Fruit fly (Drosophila melanogaster): ENCODE data around the gene Dab.

Dab gene

DNA sequence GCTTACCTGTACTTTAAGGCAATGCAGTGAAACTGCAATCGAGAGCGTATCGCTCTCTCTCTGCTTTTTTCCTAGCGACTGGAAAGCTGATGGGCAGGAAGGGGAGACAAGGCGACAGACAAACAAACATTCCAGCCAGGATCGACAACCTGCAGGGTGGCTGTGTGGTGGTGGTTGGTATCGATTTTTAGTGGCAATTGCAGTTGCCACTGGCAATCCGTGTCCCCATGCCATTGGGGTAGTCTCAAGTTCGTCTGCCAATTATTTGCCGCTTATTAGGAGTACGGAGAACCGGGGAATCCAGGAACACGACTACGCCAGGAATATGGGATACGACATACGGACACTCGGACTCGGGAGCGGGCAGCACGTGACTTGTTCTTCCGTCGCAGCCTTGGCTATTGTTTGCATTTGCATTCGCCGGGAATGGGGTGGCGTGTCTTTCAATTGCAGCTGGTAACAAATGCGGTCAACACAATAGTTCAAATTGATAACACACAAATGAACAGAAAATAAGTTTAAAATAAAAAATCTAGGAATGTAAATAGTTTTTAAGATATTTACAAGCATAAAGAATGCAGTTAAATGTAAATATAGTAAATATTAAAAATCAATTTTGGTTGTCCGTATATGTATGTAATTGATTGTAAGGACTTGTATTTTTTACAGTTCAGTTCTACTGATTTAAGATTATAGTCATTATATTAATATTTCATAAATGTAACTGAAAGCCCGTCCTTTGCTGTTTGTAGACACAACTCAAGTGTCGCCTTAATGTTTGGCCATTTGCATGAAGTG lies 34.9 kb downstream of the Dab start (continued):
- TF ChIP-seq tin (GFP tag; optimal IDR thresholded peaks at IDR 0.05) = no peak
- TF ChIP-seq repo (GFP tag; optimal IDR thresholded peaks at IDR 0.05) = no peak
- no peak for TF ChIP-seq CG3838 (GFP tag; optimal IDR thresholded peaks at IDR 0.05)
- TF ChIP-seq lab (GFP tag; optimal IDR thresholded peaks at IDR 0.05) = no peak
- TF ChIP-seq maf-S (GFP tag; optimal IDR thresholded peaks at IDR 0.05) = no peak
- TF ChIP-seq CG1647 (GFP tag; optimal IDR thresholded peaks at IDR 0.05) = no peak
- no peak for TF ChIP-seq p53 (GFP tag; optimal IDR thresholded peaks at IDR 0.05)
- TF ChIP-seq CG3407 (GFP tag; optimal IDR thresholded peaks at IDR 0.05) = no peak
- TF ChIP-seq Elba2 (GFP tag; optimal IDR thresholded peaks at IDR 0.05) = no peak
- TF ChIP-seq NFAT (GFP tag; IDR thresholded peaks at IDR 0.05) = no peak
- TF ChIP-seq ssp (GFP tag; IDR thresholded peaks at IDR 0.05) = no peak
- TF ChIP-seq YL-1 (GFP tag; optimal IDR thresholded peaks at IDR 0.05) = no peak
- no peak for TF ChIP-seq CG31388 (GFP tag; optimal IDR thresholded peaks at IDR 0.05)
- TF ChIP-seq Hr78 (GFP tag; optimal IDR thresholded peaks at IDR 0.05) = no peak
- TF ChIP-seq HmgZ (tag; optimal IDR thresholded peaks at IDR 0.05) = no peak
- no peak for TF ChIP-seq CG9215 (GFP tag; IDR thresholded peaks at IDR 0.05)
- peak; percentile 17 for TF ChIP-seq ATbp (GFP tag; optimal IDR thresholded peaks at IDR 0.05)
- no peak for TF ChIP-seq CG32532 (GFP tag; IDR thresholded peaks at IDR 0.05)
- TF ChIP-seq CG9876 (GFP tag; optimal IDR thresholded peaks at IDR 0.05) = no peak
- TF ChIP-seq NfI (GFP tag; optimal IDR thresholded peaks at IDR 0.05) = no peak
- no peak for TF ChIP-seq Gsc (GFP tag; IDR thresholded peaks at IDR 0.05)
- no peak for TF ChIP-seq CG15073 (GFP tag; optimal IDR thresholded peaks at IDR 0.05)
- TF ChIP-seq CG17385 (GFP tag; optimal IDR thresholded peaks at IDR 0.05) = no peak
- no peak for TF ChIP-seq gcm (GFP tag; optimal IDR thresholded peaks at IDR 0.05)
- no peak for TF ChIP-seq H2.0 (GFP tag; IDR thresholded peaks at IDR 0.05)
- TF ChIP-seq dysf (GFP tag; IDR thresholded peaks at IDR 0.05) = no peak
- no peak for TF ChIP-seq CG17328 (GFP tag; IDR thresholded peaks at IDR 0.05)
- no peak for TF ChIP-seq lov (optimal IDR thresholded peaks at IDR 0.05)
- TF ChIP-seq lov (GFP tag; IDR thresholded peaks at IDR 0.05) = no peak
- no peak for TF ChIP-seq CG10543 (GFP tag; optimal IDR thresholded peaks at IDR 0.05)
- TF ChIP-seq Ets97D (GFP tag; optimal IDR thresholded peaks at IDR 0.05) = no peak
- TF ChIP-seq fd96Cb (tag; optimal IDR thresholded peaks at IDR 0.05) = peak; percentile 33
- TF ChIP-seq aop (GFP tag; IDR thresholded peaks at IDR 0.05) = no peak
- no peak for TF ChIP-seq ro (GFP tag; IDR thresholded peaks at IDR 0.05)
- TF ChIP-seq exex (tag; optimal IDR thresholded peaks at IDR 0.05) = no peak
- no peak for TF ChIP-seq CG11456 (GFP tag; IDR thresholded peaks at IDR 0.05)
- no peak for TF ChIP-seq slou (GFP tag; optimal IDR thresholded peaks at IDR 0.05)
- no peak for TF ChIP-seq CG15011 (GFP tag; optimal IDR thresholded peaks at IDR 0.05)
- TF ChIP-seq pzg (GFP tag; optimal IDR thresholded peaks at IDR 0.05) = no peak
- TF ChIP-seq zen2 (GFP tag; IDR thresholded peaks at IDR 0.05; ENCODE audit: partially characterized antibody) = no peak
- TF ChIP-seq Neu2 (GFP tag; optimal IDR thresholded peaks at IDR 0.05; ENCODE audit: borderline replicate concordance) = no peak
- no peak for TF ChIP-seq CG9609 (GFP tag; optimal IDR thresholded peaks at IDR 0.05)
- TF ChIP-seq CG13624 (GFP tag; optimal IDR thresholded peaks at IDR 0.05) = no peak
- no peak for TF ChIP-seq gfzf (GFP tag; optimal IDR thresholded peaks at IDR 0.05)
- no peak for TF ChIP-seq unc-4 (GFP tag; IDR thresholded peaks at IDR 0.05; ENCODE audit: partially characterized antibody)
- TF ChIP-seq CG33213 (GFP tag; optimal IDR thresholded peaks at IDR 0.05) = no peak
- no peak for TF ChIP-seq nom (GFP tag; optimal IDR thresholded peaks at IDR 0.05)
- TF ChIP-seq CG6654 (GFP tag; optimal IDR thresholded peaks at IDR 0.05) = no peak
- TF ChIP-seq CG3847 (GFP tag; IDR thresholded peaks at IDR 0.05) = no peak
- no peak for TF ChIP-seq NC2α (GFP tag; optimal IDR thresholded peaks at IDR 0.05)
- TF ChIP-seq ind (GFP tag; optimal IDR thresholded peaks at IDR 0.05) = no peak
